Worm (Caenorhabditis elegans) whole organism, L4 larva: ENCODE results near the gene W03A5.1.

Experiments used
- R02D3.7 ChIP-seq: fragments of 150-350 bp; sonication (generic microtip); optimal IDR thresholded peaks from 3 replicates; lab custom pipeline; 2014; ENCODE audit warnings: missing biosample characterization, missing genetic modification characterization
- T20F7.1 ChIP-seq: fragments of 200-800 bp; sonication (Bioruptor generic); optimal IDR thresholded peaks from 2 replicates; lab custom pipeline; 2018; ENCODE audit warnings: mild to moderate bottlenecking, missing genetic modification characterization, missing compliant biosample characterization
- T26A8.4 ChIP-seq: fragments of 200-800 bp; sonication (Bioruptor generic); IDR thresholded peaks from 2 replicates; pipeline ENCODE4 v1.3.6; 2022; ENCODE audit warnings: missing genetic modification characterization, missing compliant biosample characterization
- Y48G9A.11 ChIP-seq: fragments of 200-800 bp; sonication (Bioruptor generic); IDR thresholded peaks from 2 replicates; pipeline ENCODE4 v1.3.6; 2022; ENCODE audit warnings: missing genetic modification reagents, missing genetic modification characterization, missing compliant biosample characterization
- aly-2 ChIP-seq: sonication (generic microtip); optimal IDR thresholded peaks from 2 replicates; lab custom pipeline; 2018; ENCODE audit warnings: missing biosample characterization, missing genetic modification characterization
- ceh-44 ChIP-seq: fragments of 200-800 bp; sonication (Bioruptor generic); IDR thresholded peaks from 2 replicates; pipeline ENCODE4 v1.3.6; 2022; ENCODE audit warnings: missing genetic modification reagents, missing genetic modification characterization, missing compliant biosample characterization
- cey-2 ChIP-seq: sonication (generic microtip); optimal IDR thresholded peaks from 3 replicates; lab custom pipeline; 2017; ENCODE audit warnings: missing genetic modification characterization, mild to moderate bottlenecking, missing compliant biosample characterization, antibody characterized with exemption, borderline replicate concordance; ENCODE audit not compliant: insufficient read depth
- ctbp-1 ChIP-seq: fragments of 200-800 bp; sonication (Bioruptor generic); IDR thresholded peaks from 2 replicates; pipeline ENCODE4 v1.3.6; 2022; ENCODE audit warnings: missing genetic modification reagents, missing genetic modification characterization, missing compliant biosample characterization
- daf-16 ChIP-seq, 3 experiments: sonication (generic microtip); optimal IDR thresholded peaks; 2 replicates each; lab custom pipeline; 2016 to 2017; ENCODE audit warnings: missing genetic modification characterization in 3 of 3, missing genetic modification reagents in 3 of 3, mild to moderate bottlenecking in 2 of 3, missing compliant biosample characterization in 2 of 3, missing biosample characterization in 1 of 3, moderate library complexity in 1 of 3
- dmd-9 ChIP-seq: fragments of 200-800 bp; sonication (Bioruptor generic); IDR thresholded peaks from 2 replicates; pipeline ENCODE4 v1.3.6; 2022; ENCODE audit warnings: missing genetic modification reagents, missing genetic modification characterization, missing compliant biosample characterization
- duxl-1 ChIP-seq: sonication (generic microtip); optimal IDR thresholded peaks from 2 replicates; lab custom pipeline; 2016; ENCODE audit warnings: mild to moderate bottlenecking, missing genetic modification characterization, moderate library complexity, missing compliant biosample characterization; ENCODE audit not compliant: poor library complexity
- dve-1 ChIP-seq: sonication (generic microtip); optimal IDR thresholded peaks from 2 replicates; lab custom pipeline; 2017; ENCODE audit warnings: antibody characterized with exemption, mild to moderate bottlenecking, missing genetic modification characterization, missing compliant biosample characterization; ENCODE audit not compliant: insufficient read depth
- egl-43 ChIP-seq: fragments of 200-800 bp; sonication (Bioruptor generic); IDR thresholded peaks from 2 replicates; pipeline ENCODE4 v1.3.6; 2022; ENCODE audit warnings: missing genetic modification reagents, missing genetic modification characterization, missing compliant biosample characterization
- fos-1 ChIP-seq: fragments of 150-350 bp; optimal IDR thresholded peaks from 2 replicates; lab custom pipeline; 2014; ENCODE audit warnings: missing biosample characterization, missing genetic modification characterization
- hlh-11 ChIP-seq: fragments of 200-800 bp; sonication (Bioruptor generic); optimal IDR thresholded peaks from 2 replicates; lab custom pipeline; 2018; ENCODE audit warnings: mild to moderate bottlenecking, missing genetic modification characterization, missing compliant biosample characterization
- hmg-1.1 ChIP-seq: fragments of 200-800 bp; sonication (Bioruptor generic); IDR thresholded peaks from 2 replicates; pipeline ENCODE4 v1.3.6; 2022; ENCODE audit warnings: missing genetic modification reagents, missing genetic modification characterization, missing compliant biosample characterization
- lin-1 ChIP-seq: fragments of 200-800 bp; sonication (Bioruptor generic); IDR thresholded peaks from 2 replicates; pipeline ENCODE4 v1.3.6; 2022; ENCODE audit warnings: missing genetic modification reagents, missing genetic modification characterization, missing compliant biosample characterization
- lin-13 ChIP-seq: fragments of 150-350 bp; optimal IDR thresholded peaks from 2 replicates; lab custom pipeline; 2014; ENCODE audit warnings: missing biosample characterization, missing genetic modification reagents, missing genetic modification characterization
- lin-15B ChIP-seq: fragments of 150-350 bp; sonication (generic microtip); optimal IDR thresholded peaks from 3 replicates; lab custom pipeline; 2014; ENCODE audit warnings: missing biosample characterization, missing genetic modification characterization
- lin-38 ChIP-seq: fragments of 200-800 bp; sonication (Bioruptor generic); IDR thresholded peaks from 2 replicates; pipeline ENCODE4 v1.3.6; 2022; ENCODE audit warnings: missing genetic modification reagents, missing genetic modification characterization, missing compliant biosample characterization
- lin-39 ChIP-seq: fragments of 150-350 bp; optimal IDR thresholded peaks from 2 replicates; lab custom pipeline; 2014; ENCODE audit warnings: missing biosample characterization, missing genetic modification reagents, missing genetic modification characterization
- lsy-2 ChIP-seq, 2 experiments: fragments of 150-350 bp in 1 of 2; sonication (generic microtip) in 1 of 2; optimal IDR thresholded peaks; 2 replicates each; lab custom pipeline; 2014 to 2017; ENCODE audit warnings: missing biosample characterization in 2 of 2, missing genetic modification characterization in 2 of 2
- mdt-29 ChIP-seq: fragments of 200-800 bp; sonication (Bioruptor generic); IDR thresholded peaks from 2 replicates; pipeline ENCODE4 v1.3.6; 2022; ENCODE audit warnings: missing genetic modification reagents, missing genetic modification characterization, missing compliant biosample characterization
- mep-1 ChIP-seq: fragments of 150-350 bp; sonication (generic microtip); optimal IDR thresholded peaks from 3 replicates; lab custom pipeline; 2014; ENCODE audit warnings: missing biosample characterization, missing genetic modification characterization
- mes-2 ChIP-seq: sonication (generic microtip); optimal IDR thresholded peaks from 2 replicates; lab custom pipeline; 2016; ENCODE audit warnings: missing genotype, mild to moderate bottlenecking, missing genetic modification characterization, missing compliant biosample characterization; ENCODE audit not compliant: poor library complexity, severe bottlenecking
- mxl-2 ChIP-seq: fragments of 200-800 bp; sonication (Bioruptor generic); conservative IDR thresholded peaks from 2 replicates; pipeline ENCODE4 v1.3.6; 2022; ENCODE audit warnings: missing genetic modification reagents, missing genetic modification characterization, missing compliant biosample characterization
- nhr-10 ChIP-seq: fragments of 150-350 bp; optimal IDR thresholded peaks from 2 replicates; lab custom pipeline; 2014; ENCODE audit warnings: missing biosample characterization, missing genetic modification characterization
- nhr-11 ChIP-seq: fragments of 150-350 bp; optimal IDR thresholded peaks from 2 replicates; lab custom pipeline; 2014; ENCODE audit warnings: missing biosample characterization, missing genetic modification characterization
- nhr-28 ChIP-seq: fragments of 150-350 bp; optimal IDR thresholded peaks from 2 replicates; lab custom pipeline; 2014; ENCODE audit warnings: missing biosample characterization, missing genetic modification characterization
- nhr-41 ChIP-seq: fragments of 200-800 bp; sonication (Bioruptor generic); IDR thresholded peaks from 2 replicates; pipeline ENCODE4 v1.3.6; 2022; ENCODE audit warnings: missing genetic modification reagents, missing genetic modification characterization, missing compliant biosample characterization
- nhr-6 ChIP-seq: fragments of 150-350 bp; optimal IDR thresholded peaks from 2 replicates; lab custom pipeline; 2014; ENCODE audit warnings: missing biosample characterization, missing genetic modification characterization
- nhr-76 ChIP-seq: fragments of 150-350 bp; optimal IDR thresholded peaks from 2 replicates; lab custom pipeline; 2014; ENCODE audit warnings: missing biosample characterization, missing genetic modification characterization
- php-3 ChIP-seq: fragments of 200-800 bp; sonication (Bioruptor generic); IDR thresholded peaks from 2 replicates; pipeline ENCODE4 v1.3.6; 2022; ENCODE audit warnings: missing genetic modification reagents, missing genetic modification characterization, missing compliant biosample characterization
- pqm-1 ChIP-seq: sonication (generic microtip); optimal IDR thresholded peaks from 2 replicates; lab custom pipeline; 2017; ENCODE audit warnings: missing biosample characterization, missing genetic modification characterization
- rbr-2 ChIP-seq: sonication (generic microtip); optimal IDR thresholded peaks from 2 replicates; lab custom pipeline; 2016; ENCODE audit warnings: missing genotype, missing genetic modification characterization, missing compliant biosample characterization
- sdz-12 ChIP-seq: fragments of 200-800 bp; sonication (Bioruptor generic); optimal IDR thresholded peaks from 2 replicates; lab custom pipeline; 2018; ENCODE audit warnings: mild to moderate bottlenecking, missing genetic modification characterization, missing compliant biosample characterization
- snpc-1.2 ChIP-seq: fragments of 200-800 bp; sonication (Bioruptor generic); IDR thresholded peaks from 2 replicates; pipeline ENCODE4 v1.3.6; 2022; ENCODE audit warnings: missing genetic modification reagents, missing genetic modification characterization, missing compliant biosample characterization
- unc-62 ChIP-seq, 3 experiments: fragments of 150-350 bp in 1 of 3; sonication (generic microtip); optimal IDR thresholded peaks in 2 of 3; peaks in 1 of 3; 1 replicate in 1 of 3; 2 replicates in 2 of 3; lab custom pipeline; 2014 to 2017; ENCODE audit warnings: missing biosample characterization in 3 of 3, missing genetic modification characterization in 3 of 3, missing genetic modification reagents in 3 of 3, missing genotype in 1 of 3
- vab-7 ChIP-seq: fragments of 200-800 bp; sonication (Bioruptor generic); IDR thresholded peaks from 2 replicates; pipeline ENCODE4 v1.3.6; 2022; ENCODE audit warnings: missing genetic modification reagents, missing genetic modification characterization, missing compliant biosample characterization
- zfp-2 ChIP-seq: sonication (generic microtip); optimal IDR thresholded peaks from 2 replicates; lab custom pipeline; 2016; ENCODE audit warnings: mild to moderate bottlenecking, missing genetic modification characterization, missing compliant biosample characterization
- zfp-3 ChIP-seq: fragments of 200-800 bp; sonication (Bioruptor generic); conservative IDR thresholded peaks from 2 replicates; pipeline ENCODE4 v1.3.6; 2022; ENCODE audit warnings: missing genetic modification reagents, missing genetic modification characterization, missing compliant biosample characterization
- zip-2 ChIP-seq: fragments of 150-350 bp; optimal IDR thresholded peaks from 2 replicates; lab custom pipeline; 2014; ENCODE audit warnings: missing biosample characterization, missing genetic modification characterization
- ztf-11 ChIP-seq: fragments of 150-350 bp; optimal IDR thresholded peaks from 2 replicates; lab custom pipeline; 2014; ENCODE audit warnings: missing biosample characterization, missing genetic modification characterization
- ztf-7 ChIP-seq: fragments of 150-350 bp; optimal IDR thresholded peaks from 2 replicates; lab custom pipeline; 2014; ENCODE audit warnings: missing biosample characterization, missing genetic modification characterization

The W03A5.1 gene

ce11 chrIII:5417921-5418320, 10.2 kb downstream of the W03A5.1 start:
- TF ChIP-seq egl-43 (GFP tag; lab: Robert Waterston, UW) (no peak), lin-13 (GFP tag; lab: Kevin White, UChicago) (no peak), nhr-10 (tag; lab: Kevin White, UChicago) (no peak), nhr-11 (tag; lab: Kevin White, UChicago) (peak; percentile 35), lin-38 (GFP tag; lab: Robert Waterston, UW) (no peak)
- TF ChIP-seq, all 104 proteins: peak for 1

ce11 chrIII:5419527-5419926, 11.8 kb downstream of the W03A5.1 start:
- TF ChIP-seq hlh-11 (tag; lab: Kevin White, UChicago) (no peak), T26A8.4 (GFP tag; lab: Robert Waterston, UW) (0 out of 2 replicates have a peak, but pooled peaks have one; percentile 11)

- no peak for TF ChIP-seq ceh-44
- TF ChIP-seq fos-1 (tag; lab: Kevin White, UChicago) = no peak
- no peak for TF ChIP-seq zfp-3 (GFP tag; lab: Robert Waterston, UW)
- no peak for TF ChIP-seq mdt-29 (GFP tag; lab: Robert Waterston, UW)
- no peak for TF ChIP-seq nhr-76 (tag; lab: Kevin White, UChicago)
- no peak for TF ChIP-seq vab-7
- 0 out of 2 replicates have a peak, but pooled peaks have one; percentile 18 for TF ChIP-seq php-3
- TF ChIP-seq R02D3.7 (tag; lab: Kevin White, UChicago) = no peak
- no peak for TF ChIP-seq ztf-7 (tag; lab: Kevin White, UChicago)
- TF ChIP-seq cey-2 (tag; lab: Kevin White, UChicago) = no peak
- TF ChIP-seq pqm-1 (tag; lab: Kevin White, UChicago) = peak; percentile 9
- TF ChIP-seq Y48G9A.11 (GFP tag; lab: Robert Waterston, UW) = no peak
- no peak for TF ChIP-seq snpc-1.2 (GFP tag; lab: Robert Waterston, UW)
- no peak for TF ChIP-seq rbr-2 (tag; lab: Kevin White, UChicago)
- no peak for TF ChIP-seq zfp-2
- TF ChIP-seq lin-39 (tag; lab: Kevin White, UChicago) = no peak
- no peak for TF ChIP-seq T20F7.1
- no peak for TF ChIP-seq ztf-11 (tag; lab: Kevin White, UChicago)
- TF ChIP-seq lin-38 (GFP tag; lab: Robert Waterston, UW) = no peak
- TF ChIP-seq daf-16 (GFP tag; optimal IDR thresholded peaks at IDR 0.05; lab: Kevin White, UChicago) = no peak
- peak; percentile 93 for TF ChIP-seq daf-16 (tag; optimal IDR thresholded peaks at IDR 0.05; lab: Kevin White, UChicago)
- TF ChIP-seq sdz-12 (GFP tag; lab: Kevin White, UChicago) = no peak
- TF ChIP-seq mxl-2 (GFP tag; lab: Robert Waterston, UW) = no peak
- TF ChIP-seq duxl-1 (tag; lab: Kevin White, UChicago) = no peak
- TF ChIP-seq dve-1 (tag; lab: Kevin White, UChicago) = peak; percentile 56
- TF ChIP-seq hlh-11 (tag; lab: Kevin White, UChicago) = peak; percentile 16
- TF ChIP-seq ctbp-1 (GFP tag; lab: Robert Waterston, UW) = no peak
These were observed 12.6 kb downstream of the W03A5.1 start for ce11 chrIII:5420276-5420675.

DNA sequence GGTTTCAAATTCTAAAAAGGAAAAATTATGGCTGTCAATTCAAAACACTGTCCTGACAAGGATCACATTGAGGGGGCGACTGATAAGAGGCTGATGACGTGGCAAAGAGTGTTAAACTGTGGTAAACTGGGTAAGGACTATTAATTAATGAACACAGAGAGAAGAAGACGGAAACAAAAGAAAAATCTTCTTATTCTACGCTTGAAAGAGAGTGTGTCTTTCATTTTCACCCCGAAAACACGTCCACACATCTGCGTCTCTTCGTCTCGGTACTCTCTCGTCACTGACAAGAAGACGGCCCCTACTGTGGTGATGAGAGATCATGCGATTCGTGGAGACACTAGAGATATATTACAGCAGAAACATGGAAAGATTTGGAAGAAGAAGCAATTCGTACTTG, 13.7 kb downstream of the W03A5.1 start:
- 0 out of 2 replicates have a peak, but pooled peaks have one; percentile 11 for TF ChIP-seq hmg-1.1 (GFP tag; lab: Robert Waterston, UW)
- TF ChIP-seq lin-39 (tag; lab: Kevin White, UChicago) = no peak
- no peak for TF ChIP-seq aly-2 (tag; lab: Kevin White, UChicago)
- peak; percentile 24 for TF ChIP-seq mes-2 (tag; lab: Kevin White, UChicago)
- peak; percentile 27 for TF ChIP-seq rbr-2 (tag; lab: Kevin White, UChicago)
- peak; percentile 56 for TF ChIP-seq nhr-28 (tag; lab: Kevin White, UChicago)
- no peak for TF ChIP-seq lin-15B (tag; lab: Kevin White, UChicago)
- no peak for TF ChIP-seq mdt-29 (GFP tag; lab: Robert Waterston, UW)
- peak in 1 of 2 experiments; percentile 22 for TF ChIP-seq unc-62 (GFP tag; optimal IDR thresholded peaks at IDR 0.05 in 1 of 2; lab: Kevin White, UChicago)
- TF ChIP-seq unc-62 (tag; optimal IDR thresholded peaks at IDR 0.05; lab: Kevin White, UChicago) = no peak
- peak; percentile 72 for TF ChIP-seq hlh-11 (tag; lab: Kevin White, UChicago)
- no peak; the same call in 1 of the 2 replicates for TF ChIP-seq nhr-41 (GFP tag; lab: Robert Waterston, UW)
- no peak for TF ChIP-seq daf-16 (GFP tag; optimal IDR thresholded peaks at IDR 0.05; lab: Kevin White, UChicago)
- TF ChIP-seq daf-16 (tag; optimal IDR thresholded peaks at IDR 0.05; lab: Kevin White, UChicago) = peak; percentile 67
- TF ChIP-seq lsy-2 (tag; optimal IDR thresholded peaks at IDR 0.05; lab: Kevin White, UChicago) = peak in 1 of 2 experiments; percentile 18
- TF ChIP-seq lin-1 (GFP tag; lab: Robert Waterston, UW) = peak; percentile 45; the same call in 1 of the 2 replicates
- no peak for TF ChIP-seq nhr-6
- TF ChIP-seq mep-1 = peak; percentile 64
- no peak for TF ChIP-seq dmd-9 (GFP tag; lab: Robert Waterston, UW)
- TF ChIP-seq zip-2 = no peak
